Fruit fly (Drosophila melanogaster) whole organism, embryonic: ENCODE measurements around the gene Gbs-70E.

Source experiments
- Atf-2 ChIP-seq: fragments of 200-800 bp; sonication (Bioruptor generic); optimal IDR thresholded peaks from 2 replicates; lab custom pipeline; 2016; ENCODE audit warnings: missing biosample characterization, missing genetic modification characterization
- B-H1 ChIP-seq: fragments of 200-800 bp; sonication (Bioruptor generic); IDR thresholded peaks from 3 replicates; pipeline ENCODE4 v1.3.6; 2022; ENCODE audit warnings: missing biosample characterization, missing genetic modification characterization
- BEAF-32 ChIP-seq: fragments of 200-800 bp; sonication (Bioruptor generic); optimal IDR thresholded peaks from 3 replicates; lab custom pipeline; 2017; ENCODE audit warnings: missing biosample characterization, missing genetic modification characterization, mild to moderate bottlenecking, moderate library complexity, missing genetic modification reagents
- Bgb ChIP-seq: fragments of 200-800 bp; sonication (Bioruptor generic); IDR thresholded peaks from 2 replicates; pipeline ENCODE4 v1.3.6; 2022; ENCODE audit warnings: missing biosample characterization, missing genetic modification characterization; ENCODE audit not compliant: partially characterized antibody
- CG10274 ChIP-seq: fragments of 200-800 bp; sonication (Bioruptor generic); optimal IDR thresholded peaks from 3 replicates; lab custom pipeline; 2017; ENCODE audit warnings: missing biosample characterization, mild to moderate bottlenecking, missing genetic modification characterization
- CG11398 ChIP-seq: fragments of 200-800 bp; sonication (Bioruptor generic); optimal IDR thresholded peaks from 2 replicates; lab custom pipeline; 2016; ENCODE audit warnings: missing biosample characterization, missing genetic modification characterization
- CG12744 ChIP-seq: fragments of 200-800 bp; sonication (Bioruptor generic); optimal IDR thresholded peaks from 2 replicates; lab custom pipeline; 2016; ENCODE audit warnings: missing biosample characterization, missing genetic modification characterization
- CG13894 ChIP-seq: fragments of 200-800 bp; sonication (Bioruptor generic); optimal IDR thresholded peaks from 3 replicates; lab custom pipeline; 2018; ENCODE audit warnings: missing biosample characterization, mild to moderate bottlenecking, missing genetic modification characterization, moderate library complexity
- CG15269 ChIP-seq: fragments of 200-800 bp; sonication (Bioruptor generic); optimal IDR thresholded peaks from 2 replicates; lab custom pipeline; 2018; ENCODE audit warnings: missing biosample characterization, mild to moderate bottlenecking, missing genetic modification characterization, moderate library complexity
- CG15514 ChIP-seq: fragments of 200-800 bp; sonication (Bioruptor generic); optimal IDR thresholded peaks from 3 replicates; lab custom pipeline; 2017; ENCODE audit warnings: missing biosample characterization, missing genetic modification characterization, mild to moderate bottlenecking, moderate library complexity, missing genetic modification reagents
- CG15696 ChIP-seq: fragments of 200-800 bp; sonication (Bioruptor generic); optimal IDR thresholded peaks from 2 replicates; lab custom pipeline; 2019; ENCODE audit warnings: missing biosample characterization, mild to moderate bottlenecking, missing genetic modification characterization, moderate library complexity
- CG18599 ChIP-seq: fragments of 200-800 bp; sonication (Bioruptor generic); optimal IDR thresholded peaks from 3 replicates; lab custom pipeline; 2017; ENCODE audit warnings: missing biosample characterization, missing genetic modification characterization, mild to moderate bottlenecking, moderate library complexity, missing genetic modification reagents
- CG2199 ChIP-seq: fragments of 200-800 bp; sonication (Bioruptor generic); IDR thresholded peaks from 3 replicates; pipeline ENCODE4 v1.3.6; 2022; ENCODE audit warnings: missing biosample characterization, missing genetic modification characterization
- CG31388 ChIP-seq: fragments of 200-800 bp; sonication (Bioruptor generic); optimal IDR thresholded peaks from 2 replicates; lab custom pipeline; 2016; ENCODE audit warnings: missing biosample characterization, missing genetic modification characterization
- CG34224 ChIP-seq: fragments of 200-800 bp; sonication (Bioruptor generic); IDR thresholded peaks from 3 replicates; pipeline ENCODE4 v1.3.6; 2022; ENCODE audit warnings: missing biosample characterization, missing genetic modification characterization; ENCODE audit not compliant: partially characterized antibody
- CG5245 ChIP-seq: fragments of 200-800 bp; sonication (Bioruptor generic); optimal IDR thresholded peaks from 3 replicates; lab custom pipeline; 2016; ENCODE audit warnings: missing biosample characterization, missing genetic modification characterization
- CG6813 ChIP-seq: fragments of 200-800 bp; sonication (Bioruptor generic); optimal IDR thresholded peaks from 2 replicates; lab custom pipeline; 2017; ENCODE audit warnings: missing biosample characterization, missing genetic modification characterization, mild to moderate bottlenecking, moderate library complexity, missing genetic modification reagents
- CG7987 ChIP-seq: fragments of 200-800 bp; sonication (Bioruptor generic); optimal IDR thresholded peaks from 2 replicates; lab custom pipeline; 2018; ENCODE audit warnings: missing biosample characterization, mild to moderate bottlenecking, missing genetic modification characterization, moderate library complexity
- CG8089 ChIP-seq: fragments of 200-800 bp; sonication (Bioruptor generic); optimal IDR thresholded peaks from 3 replicates; lab custom pipeline; 2016; ENCODE audit warnings: missing biosample characterization, missing genetic modification characterization
- CG9437 ChIP-seq: fragments of 200-800 bp; sonication (Bioruptor generic); optimal IDR thresholded peaks from 2 replicates; lab custom pipeline; 2018; ENCODE audit warnings: missing biosample characterization, mild to moderate bottlenecking, missing genetic modification characterization
- Deaf1 ChIP-seq: fragments of 200-800 bp; optimal IDR thresholded peaks from 3 replicates; lab custom pipeline; 2019; ENCODE audit warnings: missing biosample characterization, mild to moderate bottlenecking, missing genetic modification characterization, moderate library complexity
- Dip2 ChIP-seq: fragments of 200-800 bp; sonication (Bioruptor generic); IDR thresholded peaks from 2 replicates; pipeline ENCODE4 v1.3.6; 2022; ENCODE audit warnings: missing biosample characterization, missing genetic modification characterization
- Ets65A ChIP-seq: fragments of 200-800 bp; sonication (Bioruptor generic); peaks from one replicate; lab custom pipeline; 2016; ENCODE audit warnings: missing biosample characterization, missing genetic modification characterization
- Ets97D ChIP-seq: fragments of 200-800 bp; sonication (Bioruptor generic); optimal IDR thresholded peaks from 3 replicates; lab custom pipeline; 2016; ENCODE audit warnings: missing biosample characterization, missing genetic modification characterization
- Fer1 ChIP-seq: fragments of 200-800 bp; sonication (Bioruptor generic); optimal IDR thresholded peaks from 2 replicates; lab custom pipeline; 2017; ENCODE audit warnings: missing biosample characterization, mild to moderate bottlenecking, missing genetic modification characterization
- Hey ChIP-seq: fragments of 200-800 bp; sonication (Bioruptor generic); optimal IDR thresholded peaks from 3 replicates; lab custom pipeline; 2018; ENCODE audit warnings: missing biosample characterization, mild to moderate bottlenecking, missing genetic modification characterization
- Hr51 ChIP-seq, 2 experiments: fragments of 200-800 bp; sonication (Bioruptor generic); optimal IDR thresholded peaks; 2 replicates in 1 of 2; 3 replicates in 1 of 2; lab custom pipeline; 2016 to 2018; ENCODE audit warnings: missing biosample characterization in 2 of 2, missing genetic modification characterization in 2 of 2, mild to moderate bottlenecking in 1 of 2, moderate library complexity in 1 of 2
- Mes4 ChIP-seq: fragments of 200-800 bp; sonication (Bioruptor generic); optimal IDR thresholded peaks from 2 replicates; lab custom pipeline; 2016; ENCODE audit warnings: missing biosample characterization, missing genetic modification characterization
- Nf-YC ChIP-seq: fragments of 200-800 bp; optimal IDR thresholded peaks from 3 replicates; lab custom pipeline; 2019; ENCODE audit warnings: missing biosample characterization, mild to moderate bottlenecking, missing genetic modification characterization, moderate library complexity
- Side ChIP-seq: fragments of 200-800 bp; sonication (Bioruptor generic); optimal IDR thresholded peaks from 2 replicates; lab custom pipeline; 2016; ENCODE audit warnings: missing biosample characterization, missing genetic modification characterization
- Sry-δ ChIP-seq: fragments of 200-800 bp; sonication (Bioruptor generic); optimal IDR thresholded peaks from 2 replicates; lab custom pipeline; 2016; ENCODE audit warnings: missing biosample characterization, missing genetic modification characterization
- abd-A ChIP-seq: fragments of 200-800 bp; sonication (Bioruptor generic); optimal IDR thresholded peaks from 3 replicates; lab custom pipeline; 2019; ENCODE audit warnings: missing biosample characterization, mild to moderate bottlenecking, missing genetic modification characterization, moderate library complexity
- cg ChIP-seq: fragments of 200-800 bp; sonication (Bioruptor generic); optimal IDR thresholded peaks from 3 replicates; lab custom pipeline; 2019; ENCODE audit warnings: missing biosample characterization, mild to moderate bottlenecking, missing genetic modification characterization, moderate library complexity
- exex ChIP-seq: fragments of 200-800 bp; sonication (Bioruptor generic); optimal IDR thresholded peaks from 4 replicates; lab custom pipeline; 2018; ENCODE audit warnings: missing biosample characterization, mild to moderate bottlenecking, missing genetic modification characterization, moderate library complexity
- gsb-n ChIP-seq: fragments of 200-800 bp; sonication (Bioruptor generic); optimal IDR thresholded peaks from 3 replicates; lab custom pipeline; 2018; ENCODE audit warnings: missing biosample characterization, mild to moderate bottlenecking, missing genetic modification characterization
- kni ChIP-seq: fragments of 200-800 bp; sonication (Bioruptor generic); optimal IDR thresholded peaks from 3 replicates; lab custom pipeline; 2017; ENCODE audit warnings: mild to moderate bottlenecking, missing biosample characterization, missing genetic modification reagents, missing genetic modification characterization
- lbe ChIP-seq: fragments of 200-800 bp; sonication (Bioruptor generic); optimal IDR thresholded peaks from 2 replicates; lab custom pipeline; 2016; ENCODE audit warnings: missing biosample characterization, mild to moderate bottlenecking, missing genetic modification characterization
- mirr ChIP-seq: fragments of 200-800 bp; sonication (Bioruptor generic); optimal IDR thresholded peaks from 3 replicates; lab custom pipeline; 2018; ENCODE audit warnings: missing biosample characterization, mild to moderate bottlenecking, missing genetic modification characterization
- nerfin-1 ChIP-seq: fragments of 200-800 bp; sonication (Bioruptor generic); optimal IDR thresholded peaks from 3 replicates; lab custom pipeline; 2019; ENCODE audit warnings: missing biosample characterization, mild to moderate bottlenecking, missing genetic modification characterization, moderate library complexity
- oc ChIP-seq: fragments of 200-800 bp; sonication (Bioruptor generic); optimal IDR thresholded peaks from 2 replicates; lab custom pipeline; 2018; ENCODE audit warnings: missing biosample characterization, mild to moderate bottlenecking, missing genetic modification characterization, moderate library complexity
- pan ChIP-seq, 4 experiments: fragments of >200 bp in 3 of 4; fragments of 200-800 bp in 1 of 4; sonication (Bioruptor generic) in 1 of 4; optimal IDR thresholded peaks in 3 of 4; IDR thresholded peaks in 1 of 4; 2 replicates each; pipeline versions ENCODE4 v1.3.6 to Lab custom; 2017 to 2022; ENCODE audit warnings: missing biosample characterization in 2 of 4, missing genetic modification characterization in 2 of 4, mixed read lengths in 1 of 4
- pfk ChIP-seq: fragments of 200-800 bp; sonication (Bioruptor generic); optimal IDR thresholded peaks from 2 replicates; lab custom pipeline; 2018; ENCODE audit warnings: missing biosample characterization, mild to moderate bottlenecking, missing genetic modification characterization, moderate library complexity
- pita ChIP-seq: fragments of 200-800 bp; sonication (Bioruptor generic); optimal IDR thresholded peaks from 2 replicates; lab custom pipeline; 2017; ENCODE audit warnings: missing biosample characterization, mild to moderate bottlenecking, missing genetic modification characterization
- pros ChIP-seq: fragments of 200-800 bp; sonication (Bioruptor generic); optimal IDR thresholded peaks from 3 replicates; lab custom pipeline; 2019; ENCODE audit warnings: missing biosample characterization, mild to moderate bottlenecking, missing genetic modification characterization, moderate library complexity
- row ChIP-seq: fragments of 200-800 bp; sonication (Bioruptor generic); IDR thresholded peaks from 3 replicates; pipeline ENCODE4 v1.3.6; 2022; ENCODE audit warnings: missing biosample characterization, missing genetic modification characterization
- salm ChIP-seq: fragments of 200-800 bp; sonication (Bioruptor generic); optimal IDR thresholded peaks from 2 replicates; lab custom pipeline; 2018; ENCODE audit warnings: missing biosample characterization, mild to moderate bottlenecking, missing genetic modification characterization
- sim ChIP-seq: fragments of 200-800 bp; sonication (Bioruptor generic); IDR thresholded peaks from 2 replicates; pipeline ENCODE4 v1.3.6; 2022; ENCODE audit warnings: missing biosample characterization, missing genetic modification characterization
- tll ChIP-seq, 2 experiments: fragments of 200-800 bp in 1 of 2; fragments of >200 bp in 1 of 2; sonication (Bioruptor generic) in 1 of 2; optimal IDR thresholded peaks; 2 replicates each; lab custom pipeline; 2017 to 2019; ENCODE audit warnings: missing biosample characterization in 2 of 2, missing genetic modification characterization in 2 of 2, mild to moderate bottlenecking in 1 of 2, moderate library complexity in 1 of 2
- zen ChIP-seq: fragments of 200-800 bp; sonication (Bioruptor generic); optimal IDR thresholded peaks from 3 replicates; lab custom pipeline; 2018; ENCODE audit warnings: missing biosample characterization, mild to moderate bottlenecking, missing genetic modification characterization, moderate library complexity

Gene Gbs-70E

DNA sequence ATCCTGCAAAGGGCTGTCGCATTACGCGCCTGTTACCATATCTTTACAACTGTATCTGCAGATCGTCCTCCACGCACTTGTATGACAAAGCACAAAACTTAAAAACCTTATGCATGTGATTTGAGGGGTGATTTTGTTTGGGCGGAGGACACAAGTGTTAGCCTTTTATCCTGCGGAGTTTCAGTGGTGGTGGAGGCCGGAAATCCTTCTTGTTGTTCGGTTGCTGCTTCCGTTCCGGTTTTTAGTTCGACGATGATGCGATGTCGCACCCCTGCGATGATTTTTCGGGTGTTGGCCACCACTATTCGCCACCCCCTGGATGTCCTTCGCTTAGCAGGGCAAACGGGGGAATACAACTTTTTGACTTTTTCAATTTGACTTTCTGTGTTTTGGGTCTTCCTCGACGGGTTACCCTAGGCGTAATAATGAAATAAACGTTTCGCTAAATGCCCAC lies 14.4 kb upstream of the Gbs-70E start:
- TF ChIP-seq Ets65A (GFP tag; lab: Kevin White, UChicago) (peak; percentile 66), CG34224 (GFP tag; lab: Robert Waterston, UW) (no peak), kni (peak; percentile 41), exex (tag; lab: Kevin White, UChicago) (no peak), oc (tag; lab: Kevin White, UChicago) (peak; percentile 25), Ets97D (peak; percentile 22), cg (GFP tag; lab: Kevin White, UChicago) (no peak), nerfin-1 (peak; percentile 60), Nf-YC (peak; percentile 32), BEAF-32 (peak; percentile 7), Deaf1 (tag; lab: Kevin White, UChicago) (peak; percentile 8), CG10274 (no peak), Atf-2 (GFP tag; lab: Kevin White, UChicago) (no peak), CG2199 (peak; percentile 99), Bgb (GFP tag; lab: Robert Waterston, UW) (peak; percentile 25; the same call in 1 of the 2 replicates), Side (GFP tag; lab: Kevin White, UChicago) (no peak), Mes4 (GFP tag; lab: Kevin White, UChicago) (no peak), mirr (GFP tag; lab: Kevin White, UChicago) (peak; percentile 44), pfk (GFP tag; lab: Kevin White, UChicago) (peak; percentile 55), sim (GFP tag; lab: Robert Waterston, UW) (no peak), Hey (tag; lab: Kevin White, UChicago) (peak; percentile 56), row (GFP tag; lab: Robert Waterston, UW) (peak; percentile 29; the same call in 1 of the 3 replicates), lbe (GFP tag; lab: Kevin White, UChicago) (no peak), tll (GFP tag; optimal IDR thresholded peaks at IDR 0.05; lab: Kevin White, UChicago) (peak in 1 of 2 experiments; percentile 90), CG13894 (tag; lab: Kevin White, UChicago) (peak; percentile 66), CG31388 (GFP tag; lab: Kevin White, UChicago) (no peak), abd-A (tag; lab: Kevin White, UChicago) (peak; percentile 64), pan (optimal IDR thresholded peaks at IDR 0.05; lab: Kevin White, UChicago) (no peak), pan (GFP tag; optimal IDR thresholded peaks at IDR 0.05 in 1 of 2, IDR thresholded peaks at IDR 0.05 in 1 of 2) (peak in 1 of 2 experiments; percentile 24), Sry-δ (GFP tag; lab: Kevin White, UChicago) (peak; percentile 12), gsb-n (tag; lab: Kevin White, UChicago) (peak; percentile 60), pros (GFP tag; lab: Kevin White, UChicago) (peak; percentile 85), Hr51 (GFP tag; optimal IDR thresholded peaks at IDR 0.05; lab: Kevin White, UChicago) (peak in 1 of 2 experiments; percentile 25), CG8089 (GFP tag; lab: Kevin White, UChicago) (no peak)

DNA sequence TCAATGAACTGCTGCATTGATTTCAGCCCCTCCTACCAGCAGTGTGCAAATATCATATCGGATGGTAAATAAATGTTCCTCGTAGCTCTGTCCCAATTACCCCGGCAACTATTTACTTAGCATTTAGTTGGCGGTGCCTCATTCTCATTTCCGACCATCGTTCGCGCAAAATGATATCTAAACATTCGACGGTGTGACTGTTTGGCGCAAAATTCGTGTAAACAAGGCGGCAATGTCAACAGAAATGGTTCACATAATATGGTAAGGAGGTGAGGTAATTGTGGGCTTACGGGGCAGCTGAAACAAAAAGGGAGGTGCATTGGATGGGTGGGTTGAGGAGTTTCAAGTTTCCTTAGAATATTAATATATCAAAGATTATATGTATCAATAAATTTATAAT lies 13.6 kb upstream of the Gbs-70E start:
- TF ChIP-seq Fer1 (GFP tag; lab: Kevin White, UChicago) (peak; percentile 40), CG11398 (GFP tag; lab: Kevin White, UChicago) (peak; percentile 18), CG15696 (tag; lab: Kevin White, UChicago) (peak; percentile 14), salm (tag; lab: Kevin White, UChicago) (no peak), CG15514 (GFP tag; lab: Kevin White, UChicago) (peak; percentile 19), CG6813 (GFP tag; lab: Kevin White, UChicago) (peak; percentile 19), CG18599 (GFP tag; lab: Kevin White, UChicago) (peak; percentile 46), CG7987 (GFP tag; lab: Kevin White, UChicago) (peak; percentile 3), CG5245 (no peak), pita (GFP tag; lab: Kevin White, UChicago) (no peak), CG12744 (no peak), CG15269 (tag; lab: Kevin White, UChicago) (no peak), zen (tag; lab: Kevin White, UChicago) (peak; percentile 7), Dip2 (GFP tag; lab: Robert Waterston, UW) (no peak), B-H1 (GFP tag; lab: Robert Waterston, UW) (no peak), CG9437 (no peak)
